Worm (Caenorhabditis elegans) whole organism, young adult: ENCODE data around the gene taf-11.3.
A peak's percentile ranks its signal among the peaks of the same experiment; 100 is the strongest.

Experiments
- B0035.1 ChIP-seq: sonication (generic microtip); optimal IDR thresholded peaks from 2 replicates; lab custom pipeline; 2016; ENCODE audit warnings: missing genetic modification characterization, mild to moderate bottlenecking, missing compliant biosample characterization, missing genotype, missing genetic modification reagents
- B0336.3 ChIP-seq: fragments of 200-800 bp; sonication (Bioruptor generic); IDR thresholded peaks from 2 replicates; pipeline ENCODE4 v1.3.6; 2022; ENCODE audit warnings: missing genetic modification characterization, missing compliant biosample characterization
- D2030.7 ChIP-seq: fragments of 200-800 bp; sonication (Bioruptor generic); IDR thresholded peaks from 2 replicates; pipeline ENCODE4 v1.3.6; 2022; ENCODE audit warnings: missing genetic modification reagents, missing genetic modification characterization, missing compliant biosample characterization
- F33H1.4 ChIP-seq: fragments of 200-800 bp; sonication (Bioruptor generic); IDR thresholded peaks from 2 replicates; pipeline ENCODE4 v1.3.6; 2022; ENCODE audit warnings: missing genetic modification reagents, missing genetic modification characterization, missing compliant biosample characterization
- F52B5.7 ChIP-seq: sonication (generic microtip); optimal IDR thresholded peaks from 2 replicates; lab custom pipeline; 2016; ENCODE audit warnings: mild to moderate bottlenecking, missing genetic modification characterization, missing compliant biosample characterization
- F55B11.4 ChIP-seq: sonication (generic microtip); optimal IDR thresholded peaks from 2 replicates; lab custom pipeline; 2016; ENCODE audit warnings: missing compliant biosample characterization, missing genetic modification characterization, borderline replicate concordance; ENCODE audit not compliant: insufficient read depth
- F57C9.4 ChIP-seq: sonication (generic microtip); optimal IDR thresholded peaks from 2 replicates; lab custom pipeline; 2017; ENCODE audit warnings: mild to moderate bottlenecking, missing genetic modification characterization, missing compliant biosample characterization
- T26A5.8 ChIP-seq: sonication (generic microtip); optimal IDR thresholded peaks from 2 replicates; lab custom pipeline; 2016; ENCODE audit warnings: missing genetic modification characterization, missing compliant biosample characterization
- Y56A3A.18 ChIP-seq: fragments of 200-800 bp; sonication (Bioruptor generic); IDR thresholded peaks from 2 replicates; pipeline ENCODE4 v1.3.6; 2022; ENCODE audit warnings: missing genetic modification reagents, missing genetic modification characterization, missing compliant biosample characterization
- Y79H2A.3 ChIP-seq: fragments of 200-800 bp; sonication (Bioruptor generic); conservative IDR thresholded peaks from 2 replicates; pipeline ENCODE4 v1.3.6; 2022; ENCODE audit warnings: missing genetic modification reagents, missing genetic modification characterization, missing compliant biosample characterization
- Y95B8A.8 ChIP-seq: fragments of 200-800 bp; sonication (Bioruptor generic); IDR thresholded peaks from 2 replicates; pipeline ENCODE4 v1.3.6; 2022; ENCODE audit warnings: missing genetic modification reagents, missing genetic modification characterization, missing compliant biosample characterization
- akir-1 ChIP-seq: fragments of 200-800 bp; sonication (Bioruptor generic); optimal IDR thresholded peaks from 2 replicates; lab custom pipeline; 2018; ENCODE audit warnings: mild to moderate bottlenecking, missing genetic modification characterization, moderate library complexity, missing compliant biosample characterization
- ama-1 ChIP-seq, 3 experiments: fragments of 150-350 bp in 1 of 3; sonication (generic microtip) in 2 of 3; optimal IDR thresholded peaks; 2 replicates each; lab custom pipeline; 2014 to 2018; ENCODE audit warnings: missing biosample characterization in 2 of 3, missing genetic modification characterization in 2 of 3, missing genetic modification reagents in 2 of 3
- athp-1 ChIP-seq: sonication (generic microtip); optimal IDR thresholded peaks from 2 replicates; lab custom pipeline; 2017; ENCODE audit warnings: mild to moderate bottlenecking, missing genetic modification characterization, missing compliant biosample characterization
- attf-5 ChIP-seq: fragments of 200-800 bp; sonication (Bioruptor generic); optimal IDR thresholded peaks from 2 replicates; lab custom pipeline; 2018; ENCODE audit warnings: mild to moderate bottlenecking, missing genetic modification characterization, missing compliant biosample characterization
- bed-1 ChIP-seq: fragments of 200-800 bp; sonication (Bioruptor generic); IDR thresholded peaks from 2 replicates; pipeline ENCODE4 v1.3.6; 2022; ENCODE audit warnings: missing genetic modification reagents, missing genetic modification characterization, missing compliant biosample characterization
- cebp-1 ChIP-seq, 2 experiments: fragments of 200-800 bp in 1 of 2; sonication (Bioruptor generic) in 1 of 2; sonication (generic microtip) in 1 of 2; IDR thresholded peaks in 1 of 2; optimal IDR thresholded peaks in 1 of 2; 2 replicates each; pipeline versions ENCODE4 v1.3.6 to Lab custom; 2017 to 2022; ENCODE audit warnings: missing compliant biosample characterization in 2 of 2, missing genetic modification characterization in 2 of 2, mild to moderate bottlenecking in 1 of 2, missing genetic modification reagents in 1 of 2, moderate library complexity in 1 of 2
- ceh-100 ChIP-seq: fragments of 200-800 bp; sonication (Bioruptor generic); IDR thresholded peaks from 2 replicates; pipeline ENCODE4 v1.3.6; 2022; ENCODE audit warnings: missing genetic modification reagents, missing genetic modification characterization, missing compliant biosample characterization
- ceh-79 ChIP-seq: sonication (generic microtip); optimal IDR thresholded peaks from 2 replicates; lab custom pipeline; 2017; ENCODE audit warnings: mild to moderate bottlenecking, missing genetic modification characterization, missing compliant biosample characterization
- ceh-91 ChIP-seq: fragments of 200-800 bp; sonication (Bioruptor generic); IDR thresholded peaks from 2 replicates; pipeline ENCODE4 v1.3.6; 2022; ENCODE audit warnings: missing genetic modification reagents, missing genetic modification characterization, missing compliant biosample characterization
- chd-7 ChIP-seq: sonication (generic microtip); optimal IDR thresholded peaks from 2 replicates; lab custom pipeline; 2016; ENCODE audit warnings: mild to moderate bottlenecking, missing genetic modification characterization, moderate library complexity, missing compliant biosample characterization
- die-1 ChIP-seq: sonication (generic microtip); optimal IDR thresholded peaks from 2 replicates; lab custom pipeline; 2016; ENCODE audit warnings: missing genotype, mild to moderate bottlenecking, missing genetic modification characterization, missing compliant biosample characterization
- egl-44 ChIP-seq: fragments of 200-800 bp; sonication (Bioruptor generic); IDR thresholded peaks from 2 replicates; pipeline ENCODE4 v1.3.6; 2022; ENCODE audit warnings: missing genetic modification reagents, missing genetic modification characterization, missing compliant biosample characterization
- egrh-3 ChIP-seq: fragments of 200-800 bp; sonication (Bioruptor generic); IDR thresholded peaks from 2 replicates; pipeline ENCODE4 v1.3.6; 2022; ENCODE audit warnings: missing genetic modification reagents, missing genetic modification characterization, missing compliant biosample characterization
- fkh-3 ChIP-seq: sonication (generic microtip); optimal IDR thresholded peaks from 2 replicates; lab custom pipeline; 2016; ENCODE audit warnings: mild to moderate bottlenecking, missing genetic modification characterization, missing compliant biosample characterization
- him-1 ChIP-seq: sonication (generic microtip); optimal IDR thresholded peaks from 2 replicates; lab custom pipeline; 2016; ENCODE audit warnings: missing genotype, missing genetic modification reagents, missing genetic modification characterization, missing compliant biosample characterization
- hlh-12 ChIP-seq: sonication (generic microtip); optimal IDR thresholded peaks from 2 replicates; lab custom pipeline; 2016; ENCODE audit warnings: missing genetic modification characterization, missing compliant biosample characterization
- hlh-26 ChIP-seq: fragments of 200-800 bp; sonication (Bioruptor generic); conservative IDR thresholded peaks from 2 replicates; pipeline ENCODE4 v1.3.6; 2022; ENCODE audit warnings: missing genetic modification reagents, missing genetic modification characterization, missing compliant biosample characterization
- hmg-20 ChIP-seq: fragments of 200-800 bp; sonication (Bioruptor generic); IDR thresholded peaks from 2 replicates; pipeline ENCODE4 v1.3.6; 2022; ENCODE audit warnings: missing genetic modification reagents, missing genetic modification characterization, missing compliant biosample characterization
- hrde-1 ChIP-seq: sonication (generic microtip); optimal IDR thresholded peaks from 2 replicates; lab custom pipeline; 2016; ENCODE audit warnings: missing genetic modification characterization, mild to moderate bottlenecking, missing compliant biosample characterization, moderate library complexity, missing genotype, missing genetic modification reagents, borderline replicate concordance
- lin-35 ChIP-seq, 3 experiments: fragments of 150-350 bp in 2 of 3; sonication (generic microtip) in 1 of 3; optimal IDR thresholded peaks; 2 replicates each; lab custom pipeline; 2014 to 2018; ENCODE audit warnings: missing biosample characterization in 3 of 3, missing genetic modification characterization in 3 of 3, missing genetic modification reagents in 3 of 3
- lin-54 ChIP-seq: fragments of 200-800 bp; sonication (Bioruptor generic); optimal IDR thresholded peaks from 2 replicates; lab custom pipeline; 2018; ENCODE audit warnings: mild to moderate bottlenecking, missing genetic modification characterization, missing compliant biosample characterization
- lir-1 ChIP-seq: fragments of 200-800 bp; sonication (Bioruptor generic); conservative IDR thresholded peaks from 2 replicates; pipeline ENCODE4 v1.3.6; 2022; ENCODE audit warnings: missing genetic modification reagents, missing genetic modification characterization, missing compliant biosample characterization
- madf-3 ChIP-seq: fragments of 200-800 bp; sonication (Bioruptor generic); IDR thresholded peaks from 2 replicates; pipeline ENCODE4 v1.3.6; 2022; ENCODE audit warnings: missing genetic modification reagents, missing genetic modification characterization, missing compliant biosample characterization
- madf-8 ChIP-seq: fragments of 200-800 bp; sonication (Bioruptor generic); conservative IDR thresholded peaks from 2 replicates; pipeline ENCODE4 v1.3.6; 2022; ENCODE audit warnings: missing genetic modification reagents, missing genetic modification characterization, missing compliant biosample characterization
- mcd-1 ChIP-seq: fragments of 200-800 bp; sonication (Bioruptor generic); IDR thresholded peaks from 2 replicates; pipeline ENCODE4 v1.3.6; 2022; ENCODE audit warnings: missing genetic modification reagents, missing genetic modification characterization, missing compliant biosample characterization
- nhr-120 ChIP-seq: fragments of 200-800 bp; sonication (Bioruptor generic); IDR thresholded peaks from 2 replicates; pipeline ENCODE4 v1.3.6; 2022; ENCODE audit warnings: missing genetic modification characterization, missing compliant biosample characterization
- nhr-27 ChIP-seq: fragments of 200-800 bp; sonication (Bioruptor generic); optimal IDR thresholded peaks from 2 replicates; lab custom pipeline; 2018; ENCODE audit warnings: mild to moderate bottlenecking, missing genetic modification characterization, moderate library complexity, missing compliant biosample characterization
- pha-4 ChIP-seq: fragments of 150-350 bp; sonication (generic microtip); optimal IDR thresholded peaks from 2 replicates; lab custom pipeline; 2014; ENCODE audit warnings: missing biosample characterization, missing genetic modification reagents, missing genetic modification characterization
- sea-2 ChIP-seq: fragments of 200-800 bp; sonication (Bioruptor generic); IDR thresholded peaks from 2 replicates; pipeline ENCODE4 v1.3.6; 2022; ENCODE audit warnings: missing genetic modification characterization, missing compliant biosample characterization
- somi-1 ChIP-seq: fragments of 200-800 bp; sonication (Bioruptor generic); optimal IDR thresholded peaks from 2 replicates; lab custom pipeline; 2018; ENCODE audit warnings: mild to moderate bottlenecking, missing genetic modification characterization, missing compliant biosample characterization
- tbp1 ChIP-seq: fragments of 200-800 bp; sonication (Bioruptor generic); optimal IDR thresholded peaks from 2 replicates; lab custom pipeline; 2018; ENCODE audit warnings: mild to moderate bottlenecking, missing genetic modification characterization, missing compliant biosample characterization
- xnd-1 ChIP-seq: sonication (generic microtip); optimal IDR thresholded peaks from 2 replicates; lab custom pipeline; 2016; ENCODE audit warnings: missing genotype, missing genetic modification reagents, missing genetic modification characterization, missing compliant biosample characterization
- ztf-22 ChIP-seq: fragments of 200-800 bp; sonication (Bioruptor generic); optimal IDR thresholded peaks from 2 replicates; lab custom pipeline; 2018; ENCODE audit warnings: mild to moderate bottlenecking, missing genetic modification characterization, moderate library complexity, missing compliant biosample characterization
- ztf-26 ChIP-seq: sonication (generic microtip); optimal IDR thresholded peaks from 2 replicates; lab custom pipeline; 2017; ENCODE audit warnings: missing genetic modification characterization, missing compliant biosample characterization
- ztf-6 ChIP-seq: fragments of 200-800 bp; sonication (Bioruptor generic); IDR thresholded peaks from 2 replicates; pipeline ENCODE4 v1.3.6; 2022; ENCODE audit warnings: missing genetic modification reagents, missing genetic modification characterization, missing compliant biosample characterization

The taf-11.3 gene

DNA sequence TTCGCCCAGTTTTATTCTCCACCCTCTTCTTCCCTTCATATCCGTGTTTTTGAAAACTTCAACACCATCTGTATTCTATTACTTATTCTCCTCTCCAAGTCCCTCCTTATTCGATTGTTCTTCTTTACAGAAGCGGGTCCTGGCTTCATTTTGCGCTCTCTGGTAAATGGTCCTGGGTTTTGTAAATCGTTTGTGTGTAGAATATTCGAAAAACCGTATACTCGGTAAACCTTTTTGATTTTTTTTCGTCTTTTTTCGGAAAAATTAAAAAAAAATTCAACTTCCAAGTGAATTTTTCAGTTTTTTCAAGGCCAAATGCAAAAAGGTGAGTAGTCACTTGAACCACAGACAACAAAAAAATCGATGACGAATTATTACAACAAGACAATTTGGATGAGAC lies 30.1 kb downstream of the taf-11.3 start, which contains the start of gene D2045.9:
D2045.9 (plus strand) TSS at position 301 of the 400 bp plus-strand sequence.
- TF ChIP-seq die-1 (tag; lab: Kevin White, UChicago) = no peak
- no peak for TF ChIP-seq bed-1 (GFP tag; lab: Robert Waterston, UW)
- no peak for TF ChIP-seq F57C9.4 (tag; lab: Kevin White, UChicago)
- TF ChIP-seq xnd-1 = no peak
- no peak for TF ChIP-seq hlh-12 (tag; lab: Kevin White, UChicago)
- no peak for TF ChIP-seq nhr-120
- no peak for TF ChIP-seq ceh-79 (tag; lab: Kevin White, UChicago)
- no peak for TF ChIP-seq F55B11.4 (tag; lab: Kevin White, UChicago)

DNA sequence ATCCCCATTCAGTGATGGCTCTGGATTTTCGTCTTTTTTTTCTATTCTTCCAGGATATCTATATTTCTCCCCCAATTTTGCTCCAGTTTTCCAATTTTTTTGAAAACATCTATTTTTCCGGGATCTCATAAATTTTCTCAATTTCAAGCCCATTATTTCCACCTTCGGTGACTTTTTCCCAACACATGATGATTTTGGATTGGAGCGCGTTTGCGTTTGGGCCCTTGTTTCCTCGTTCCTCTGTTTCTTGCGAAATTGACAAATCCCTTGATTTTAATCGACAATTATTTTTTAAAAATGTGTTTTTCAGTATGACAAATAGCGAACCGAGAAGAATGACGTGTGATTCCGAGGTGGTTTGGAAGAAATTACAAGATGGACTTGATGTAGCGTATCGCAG lies 34.1 kb downstream of the taf-11.3 start, which contains the start of gene cul-1:
cul-1 (plus strand) TSS at position 311 of the 400 bp plus-strand sequence.
- TF ChIP-seq ztf-26 (tag; lab: Kevin White, UChicago) = no peak
- no peak for TF ChIP-seq somi-1 (GFP tag; lab: Kevin White, UChicago)
- no peak for TF ChIP-seq F33H1.4 (GFP tag; lab: Robert Waterston, UW)
- no peak for TF ChIP-seq Y79H2A.3 (GFP tag; lab: Robert Waterston, UW)
- peak; percentile 68; the same call in 1 of the 2 replicates for TF ChIP-seq cebp-1 (GFP tag; IDR thresholded peaks at IDR 0.05; lab: Robert Waterston, UW)
- TF ChIP-seq cebp-1 (tag; optimal IDR thresholded peaks at IDR 0.05; lab: Kevin White, UChicago) = peak; percentile 88
- TF ChIP-seq mcd-1 = 0 out of 2 replicates have a peak, but pooled peaks have one; percentile 24
- no peak for TF ChIP-seq ztf-22
- no peak for TF ChIP-seq lir-1
- TF ChIP-seq D2030.7 (GFP tag; lab: Robert Waterston, UW) = no peak
- no peak for TF ChIP-seq pha-4
- TF ChIP-seq hlh-12 (tag; lab: Kevin White, UChicago) = no peak
- no peak for TF ChIP-seq nhr-27 (tag; lab: Kevin White, UChicago)
- TF ChIP-seq Y56A3A.18 = no peak
- no peak for TF ChIP-seq lin-35 (GFP tag; optimal IDR thresholded peaks at IDR 0.05; lab: Kevin White, UChicago)
- TF ChIP-seq ceh-91 (GFP tag; lab: Robert Waterston, UW) = no peak
- TF ChIP-seq egrh-3 (GFP tag; lab: Robert Waterston, UW) = no peak

DNA sequence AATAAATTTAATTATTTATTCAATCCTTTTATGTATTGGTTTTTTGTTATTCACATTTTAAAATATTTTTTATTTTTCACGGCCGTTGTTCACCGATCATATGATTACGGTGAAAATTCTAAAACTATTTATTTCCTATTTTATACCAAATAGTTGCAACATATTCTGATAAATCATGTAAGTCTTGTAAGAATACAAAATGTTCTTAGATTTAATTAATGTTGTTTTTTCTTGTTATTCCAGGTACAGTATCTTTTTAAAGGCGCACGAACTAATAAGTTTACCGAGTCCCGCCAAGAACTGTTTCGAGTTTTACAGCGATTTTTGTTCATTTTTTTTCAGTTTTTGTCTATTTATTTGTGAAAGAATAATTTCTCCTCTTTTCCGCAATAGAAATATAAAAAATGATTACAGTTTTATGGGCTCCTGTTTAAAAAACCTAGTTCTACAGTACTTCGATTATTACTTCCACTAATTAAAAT lies 35.4 kb downstream of the taf-11.3 start, which contains the start of gene D2045.5:
D2045.5 (minus strand) TSS at position 51 of the 482 bp plus-strand sequence.
- no peak for TF ChIP-seq B0035.1 (tag; lab: Kevin White, UChicago)
- TF ChIP-seq akir-1 (GFP tag; lab: Kevin White, UChicago) = no peak
- TF ChIP-seq T26A5.8 (tag; lab: Kevin White, UChicago) = no peak
- no peak for TF ChIP-seq hrde-1 (tag; lab: Kevin White, UChicago)
- no peak for TF ChIP-seq Y95B8A.8 (GFP tag; lab: Robert Waterston, UW)
- TF ChIP-seq egl-44 (GFP tag; lab: Robert Waterston, UW) = no peak
- no peak for TF ChIP-seq lin-54 (GFP tag; lab: Kevin White, UChicago)
- TF ChIP-seq ztf-6 (GFP tag; lab: Robert Waterston, UW) = no peak
- TF ChIP-seq attf-5 (GFP tag; lab: Kevin White, UChicago) = no peak
- TF ChIP-seq athp-1 = no peak
- TF ChIP-seq sea-2 (GFP tag; lab: Robert Waterston, UW) = no peak
- TF ChIP-seq madf-8 (GFP tag; lab: Robert Waterston, UW) = peak; percentile 54
- no peak for TF ChIP-seq tbp1 (GFP tag; lab: Kevin White, UChicago)
- no peak for TF ChIP-seq hmg-20
- no peak for TF ChIP-seq fkh-3 (tag; lab: Kevin White, UChicago)
- no peak for TF ChIP-seq F52B5.7
- no peak for TF ChIP-seq B0336.3 (GFP tag; lab: Robert Waterston, UW)
- TF ChIP-seq him-1 = no peak
- no peak for TF ChIP-seq chd-7 (tag; lab: Kevin White, UChicago)
- no peak for TF ChIP-seq ama-1 (optimal IDR thresholded peaks at IDR 0.05; lab: Kevin White, UChicago)
- TF ChIP-seq ama-1 (GFP tag; optimal IDR thresholded peaks at IDR 0.05; lab: Kevin White, UChicago) = no peak
- TF ChIP-seq ceh-100 = no peak
- no peak for TF ChIP-seq hlh-26 (GFP tag; lab: Robert Waterston, UW)
- no peak for TF ChIP-seq mcd-1
- TF ChIP-seq F57C9.4 (tag; lab: Kevin White, UChicago) = no peak
- TF ChIP-seq madf-3 (GFP tag; lab: Robert Waterston, UW) = no peak
- no peak for TF ChIP-seq egrh-3 (GFP tag; lab: Robert Waterston, UW)
